Fruit fly (Drosophila melanogaster) whole organism, wandering third instar larva: ENCODE measurements around the gene fon.

Experiments
- CG32264 ChIP-seq: fragments of 200-800 bp; sonication (Bioruptor generic); optimal IDR thresholded peaks from 2 replicates; lab custom pipeline; 2016; ENCODE audit warnings: missing biosample characterization, missing genetic modification characterization
- Hnf4 ChIP-seq: fragments of 200-800 bp; sonication (Bioruptor generic); optimal IDR thresholded peaks from 2 replicates; lab custom pipeline; 2016; ENCODE audit warnings: missing biosample characterization, mild to moderate bottlenecking, missing genetic modification characterization
- OdsH ChIP-seq: fragments of 200-800 bp; sonication (Bioruptor generic); optimal IDR thresholded peaks from 2 replicates; lab custom pipeline; 2016; ENCODE audit warnings: missing biosample characterization, mild to moderate bottlenecking, missing genetic modification characterization
- br ChIP-seq: fragments of 200-800 bp; sonication (Bioruptor generic); optimal IDR thresholded peaks from 2 replicates; lab custom pipeline; 2016; ENCODE audit warnings: missing biosample characterization, missing genetic modification characterization
- foxo ChIP-seq, 2 experiments: fragments of 200-800 bp; sonication (Bioruptor generic); optimal IDR thresholded peaks; 2 replicates in 1 of 2; 3 replicates in 1 of 2; lab custom pipeline; 2016 to 2017; ENCODE audit warnings: missing biosample characterization in 2 of 2, missing genetic modification characterization in 2 of 2
- pan ChIP-seq: fragments of >200 bp; optimal IDR thresholded peaks from 2 replicates; lab custom pipeline; 2017
- usp ChIP-seq: fragments of >200 bp; optimal IDR thresholded peaks from 2 replicates; lab custom pipeline; 2017; ENCODE audit warnings: missing biosample characterization, missing genetic modification characterization

DNA sequence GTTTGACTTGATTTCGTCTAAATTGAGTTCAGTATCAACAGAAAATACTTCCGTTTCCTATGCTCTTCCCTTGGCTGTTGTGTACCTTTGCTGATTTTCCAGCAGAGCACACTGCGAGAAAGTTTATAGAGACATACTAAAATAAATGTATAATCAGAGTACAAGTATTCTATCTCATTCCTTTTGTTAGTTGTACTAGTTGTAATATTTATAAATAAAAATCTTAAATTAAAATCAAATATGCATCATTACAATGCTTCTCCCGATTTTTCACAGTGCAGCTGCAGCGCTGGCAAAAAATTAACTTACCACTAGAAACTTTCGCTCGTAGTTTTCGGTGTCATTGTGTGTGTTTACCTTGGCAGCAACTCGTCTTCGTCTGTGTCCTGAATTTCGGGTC, 51.0 kb downstream of the fon start:
- TF ChIP-seq Hnf4 (GFP tag; lab: Kevin White, UChicago) (no peak), foxo (GFP tag; optimal IDR thresholded peaks at IDR 0.05; lab: Kevin White, UChicago) (no peak), br (GFP tag; lab: Kevin White, UChicago) (no peak), CG32264 (GFP tag; lab: Kevin White, UChicago) (no peak), pan (lab: Kevin White, UChicago) (no peak), OdsH (no peak), usp (GFP tag; lab: Kevin White, UChicago) (no peak)
